Worm (Caenorhabditis elegans) whole organism, L2 larva: Measurements from ENCODE around the gene set-6.

Experiments
- R02D3.7 ChIP-seq: fragments of 150-350 bp; optimal IDR thresholded peaks from 2 replicates; lab custom pipeline; 2014; ENCODE audit warnings: missing biosample characterization, missing genetic modification characterization
- lsy-2 ChIP-seq, 2 experiments: fragments of 150-350 bp in 1 of 2; sonication (generic microtip) in 1 of 2; optimal IDR thresholded peaks; 2 replicates each; lab custom pipeline; 2014 to 2017; ENCODE audit warnings: missing biosample characterization in 2 of 2, missing genetic modification characterization in 2 of 2
- mdl-1 ChIP-seq, 2 experiments: fragments of 150-350 bp in 1 of 2; sonication (generic microtip) in 1 of 2; optimal IDR thresholded peaks; 2 replicates each; lab custom pipeline; 2017; ENCODE audit warnings: missing biosample characterization in 2 of 2, missing genetic modification characterization in 2 of 2
- unc-39 ChIP-seq: fragments of 150-350 bp; optimal IDR thresholded peaks from 2 replicates; lab custom pipeline; 2014; ENCODE audit warnings: missing biosample characterization, missing genetic modification characterization
- unc-62 ChIP-seq: fragments of 150-350 bp; optimal IDR thresholded peaks from 2 replicates; lab custom pipeline; 2014; ENCODE audit warnings: missing biosample characterization, missing genetic modification reagents, missing genetic modification characterization
- ztf-4 ChIP-seq: fragments of 150-350 bp; optimal IDR thresholded peaks from 2 replicates; lab custom pipeline; 2014; ENCODE audit warnings: missing biosample characterization, missing genetic modification characterization

DNA sequence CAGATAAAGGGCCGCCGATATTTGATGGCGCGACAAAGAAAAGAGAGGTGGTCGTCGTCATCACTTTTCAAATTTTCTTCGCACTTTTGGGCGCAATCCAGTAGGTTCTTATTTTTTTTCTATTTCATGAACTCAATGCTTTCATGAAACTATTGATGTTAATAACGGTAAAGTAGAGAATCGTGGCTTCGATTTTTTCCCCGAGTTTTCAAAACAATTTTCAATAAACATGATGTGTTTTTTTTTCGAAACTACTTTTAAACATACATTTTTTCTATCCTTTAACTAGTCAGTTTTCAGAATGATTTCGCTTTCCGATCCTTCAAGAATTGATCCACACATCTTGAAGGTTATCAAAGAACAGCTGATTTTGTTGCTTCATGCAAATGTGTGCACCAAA lies 11.4 kb upstream of the set-6 start, which contains the start of gene C49F5.5:
- TF ChIP-seq unc-39 (tag; lab: Kevin White, UChicago) = no peak
- TF ChIP-seq ztf-4 (tag; lab: Kevin White, UChicago) = no peak
- TF ChIP-seq R02D3.7 (tag; lab: Kevin White, UChicago) = no peak
- no peak for TF ChIP-seq mdl-1 (tag; optimal IDR thresholded peaks at IDR 0.05; lab: Kevin White, UChicago)
- no peak for TF ChIP-seq lsy-2 (tag; optimal IDR thresholded peaks at IDR 0.05; lab: Kevin White, UChicago)
- TF ChIP-seq unc-62 = no peak
